Worm (Caenorhabditis elegans) whole organism, early embryonic: ENCODE measurements around the gene Y55D5A.3.

ENCODE experiments used
- B0310.2 ChIP-seq: sonication (generic microtip); optimal IDR thresholded peaks from 2 replicates; lab custom pipeline; 2016; ENCODE audit warnings: mild to moderate bottlenecking, missing genetic modification characterization, missing compliant biosample characterization
- F13C5.2 ChIP-seq: sonication (generic microtip); optimal IDR thresholded peaks from 2 replicates; lab custom pipeline; 2017; ENCODE audit warnings: mild to moderate bottlenecking, missing genetic modification characterization, inconsistent platforms, missing compliant biosample characterization
- aly-1 ChIP-seq: sonication (generic microtip); optimal IDR thresholded peaks from 2 replicates; lab custom pipeline; 2016; ENCODE audit warnings: missing genetic modification characterization, missing compliant biosample characterization
- ama-1 ChIP-seq: fragments of 150-350 bp; optimal IDR thresholded peaks from 2 replicates; lab custom pipeline; 2014
- ceh-13 ChIP-seq: fragments of 200-800 bp; sonication (Bioruptor generic); optimal IDR thresholded peaks from 2 replicates; lab custom pipeline; 2018; ENCODE audit warnings: mild to moderate bottlenecking, missing genetic modification characterization, missing compliant biosample characterization
- ceh-36 ChIP-seq: sonication (generic microtip); optimal IDR thresholded peaks from 2 replicates; lab custom pipeline; 2016; ENCODE audit warnings: missing genetic modification characterization, inconsistent platforms, missing compliant biosample characterization
- ets-7 ChIP-seq: sonication (generic microtip); optimal IDR thresholded peaks from 2 replicates; lab custom pipeline; 2016; ENCODE audit warnings: missing genotype, missing genetic modification characterization, missing compliant biosample characterization
- flt-1 ChIP-seq: fragments of 200-800 bp; sonication (Bioruptor generic); IDR thresholded peaks from 2 replicates; pipeline ENCODE4 v1.3.6; 2022; ENCODE audit warnings: missing genetic modification characterization, missing compliant biosample characterization
- hmbx-1 ChIP-seq: sonication (generic microtip); optimal IDR thresholded peaks from 2 replicates; lab custom pipeline; 2016; ENCODE audit warnings: mild to moderate bottlenecking, missing genetic modification characterization, missing compliant biosample characterization
- hmg-4 ChIP-seq: fragments of 200-800 bp; sonication (Bioruptor generic); optimal IDR thresholded peaks from 2 replicates; lab custom pipeline; 2018; ENCODE audit warnings: mild to moderate bottlenecking, missing genetic modification characterization, missing compliant biosample characterization
- hnd-1 ChIP-seq: sonication (generic microtip); optimal IDR thresholded peaks from 2 replicates; lab custom pipeline; 2016; ENCODE audit warnings: missing genetic modification characterization, missing compliant biosample characterization
- pes-1 ChIP-seq: fragments of 200-800 bp; sonication (Bioruptor generic); IDR thresholded peaks from 2 replicates; pipeline ENCODE4 v1.3.6; 2022; ENCODE audit warnings: missing genetic modification reagents, missing genetic modification characterization, missing compliant biosample characterization
- scrt-1 ChIP-seq: fragments of 200-800 bp; sonication (Bioruptor generic); IDR thresholded peaks from 2 replicates; pipeline ENCODE4 v1.3.6; 2022; ENCODE audit warnings: missing genetic modification characterization, missing compliant biosample characterization
- sea-1 ChIP-seq: fragments of 200-800 bp; sonication (Bioruptor generic); conservative IDR thresholded peaks from 2 replicates; pipeline ENCODE4 v1.3.6; 2022; ENCODE audit warnings: missing genetic modification characterization, missing compliant biosample characterization
- tbx-11 ChIP-seq: fragments of 200-800 bp; sonication (Bioruptor generic); IDR thresholded peaks from 2 replicates; pipeline ENCODE4 v1.3.6; 2022; ENCODE audit warnings: missing genetic modification characterization, missing compliant biosample characterization
- tbx-37 ChIP-seq: fragments of 200-800 bp; sonication (Bioruptor generic); conservative IDR thresholded peaks from 2 replicates; pipeline ENCODE4 v1.3.6; 2022; ENCODE audit warnings: missing genetic modification reagents, missing genetic modification characterization, missing compliant biosample characterization
- tra-4 ChIP-seq: sonication (generic microtip); optimal IDR thresholded peaks from 2 replicates; lab custom pipeline; 2017; ENCODE audit warnings: missing genetic modification characterization, missing compliant biosample characterization

The Y55D5A.3 gene

ce11 chrIII:2943995-2944394, 31.6 kb downstream of the Y55D5A.3 start, which contains the start of gene R10F2.6:
TSS of gene R10F2.6 (minus strand) at chrIII:2944095.
- TF ChIP-seq ceh-13 (no peak), aly-1 (no peak), hnd-1 (tag; lab: Kevin White, UChicago) (no peak), hmbx-1 (tag; lab: Kevin White, UChicago) (no peak), B0310.2 (tag; lab: Kevin White, UChicago) (no peak), flt-1 (no peak), tra-4 (tag; lab: Kevin White, UChicago) (no peak), sea-1 (no peak), ceh-36 (tag; lab: Kevin White, UChicago) (no peak), ama-1 (lab: Kevin White, UChicago) (no peak), F13C5.2 (tag; lab: Kevin White, UChicago) (no peak), scrt-1 (GFP tag; lab: Robert Waterston, UW) (no peak), hmg-4 (GFP tag; lab: Kevin White, UChicago) (no peak), tbx-37 (GFP tag; lab: Robert Waterston, UW) (no peak), pes-1 (GFP tag; lab: Robert Waterston, UW) (no peak), tbx-11 (no peak), ets-7 (tag; lab: Kevin White, UChicago) (no peak)

- no peak for TF ChIP-seq flt-1
- TF ChIP-seq ceh-36 (tag; lab: Kevin White, UChicago) = no peak
- TF ChIP-seq ets-7 (tag; lab: Kevin White, UChicago) = no peak
- no peak for TF ChIP-seq tbx-37 (GFP tag; lab: Robert Waterston, UW)
- TF ChIP-seq tra-4 (tag; lab: Kevin White, UChicago) = no peak
- TF ChIP-seq hmg-4 (GFP tag; lab: Kevin White, UChicago) = no peak
- no peak for TF ChIP-seq hnd-1 (tag; lab: Kevin White, UChicago)
Measured at ce11 chrIII:2941578-2941977, 34.0 kb downstream of the Y55D5A.3 start.

- TF ChIP-seq ceh-36 (tag; lab: Kevin White, UChicago) = peak; percentile 79
- no peak for TF ChIP-seq scrt-1 (GFP tag; lab: Robert Waterston, UW)
Measured at ce11 chrIII:2937780-2938179, 37.8 kb downstream of the Y55D5A.3 start.

- TF ChIP-seq ama-1 (lab: Kevin White, UChicago) (no peak), flt-1 (no peak), scrt-1 (GFP tag; lab: Robert Waterston, UW) (no peak)
Measured at ce11 chrIII:2924658-2925057, 50.9 kb downstream of the Y55D5A.3 start, which contains the start of gene R10F2.5. TSS of gene R10F2.5 (minus strand) at chrIII:2924758.

ce11 chrIII:2923012-2923411, 52.6 kb downstream of the Y55D5A.3 start, which contains the start of gene R10F2.4:
TSS of gene R10F2.4 (minus strand) at chrIII:2923112.
- TF ChIP-seq ets-7 (tag; lab: Kevin White, UChicago) (no peak), tbx-11 (no peak), pes-1 (GFP tag; lab: Robert Waterston, UW) (no peak), tra-4 (tag; lab: Kevin White, UChicago) (no peak), ceh-36 (tag; lab: Kevin White, UChicago) (no peak), B0310.2 (tag; lab: Kevin White, UChicago) (no peak), hnd-1 (tag; lab: Kevin White, UChicago) (no peak), sea-1 (no peak), F13C5.2 (tag; lab: Kevin White, UChicago) (no peak), aly-1 (no peak), ceh-13 (no peak), hmg-4 (GFP tag; lab: Kevin White, UChicago) (no peak)

ce11 chrIII:2920866-2921265, 54.7 kb downstream of the Y55D5A.3 start:
- TF ChIP-seq scrt-1 (GFP tag; lab: Robert Waterston, UW) (no peak), tra-4 (tag; lab: Kevin White, UChicago) (no peak), tbx-11 (no peak), hmbx-1 (tag; lab: Kevin White, UChicago) (no peak), B0310.2 (tag; lab: Kevin White, UChicago) (no peak), ama-1 (lab: Kevin White, UChicago) (no peak), hnd-1 (tag; lab: Kevin White, UChicago) (no peak), ceh-36 (tag; lab: Kevin White, UChicago) (no peak), ets-7 (tag; lab: Kevin White, UChicago) (no peak), pes-1 (GFP tag; lab: Robert Waterston, UW) (no peak), F13C5.2 (tag; lab: Kevin White, UChicago) (no peak)

ce11 chrIII:2920281-2920680, 55.3 kb downstream of the Y55D5A.3 start:
- TF ChIP-seq ceh-36 (tag; lab: Kevin White, UChicago) = no peak
- TF ChIP-seq pes-1 (GFP tag; lab: Robert Waterston, UW) = no peak
- no peak for TF ChIP-seq ama-1 (lab: Kevin White, UChicago)
- TF ChIP-seq ets-7 (tag; lab: Kevin White, UChicago) = no peak
- TF ChIP-seq tra-4 (tag; lab: Kevin White, UChicago) = no peak
- no peak for TF ChIP-seq aly-1
- no peak for TF ChIP-seq flt-1
- TF ChIP-seq B0310.2 (tag; lab: Kevin White, UChicago) = no peak
